Fruit fly (Drosophila melanogaster): ENCODE results near the gene Cox11.
A peak's percentile ranks its signal among the peaks of the same experiment; 100 is the strongest.

Cox11 gene

DNA sequence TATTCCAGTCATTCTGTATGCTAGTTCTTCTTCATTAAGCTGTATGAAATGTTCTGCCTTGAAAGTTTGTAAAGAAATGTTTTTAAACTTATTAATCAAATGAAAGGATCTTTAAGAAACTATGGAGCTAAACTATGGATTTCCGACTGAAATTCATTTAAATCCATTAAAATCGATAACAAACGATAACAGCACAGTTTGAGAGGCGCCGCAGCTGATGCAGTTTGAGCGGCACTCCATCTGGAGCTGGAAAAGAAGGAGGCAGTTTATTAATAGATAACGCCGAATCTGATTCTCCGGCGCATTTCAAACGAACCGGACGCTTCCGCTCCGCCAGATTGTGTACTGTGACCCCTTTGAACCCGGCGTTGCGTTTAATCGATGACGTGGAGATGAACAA lies 1.1 kb downstream of the Cox11 start, which contains the start of gene CG31915 (continued):
- peak; percentile 29 for TF ChIP-seq Sry-δ (GFP tag; optimal IDR thresholded peaks at IDR 0.05)
- no peak for TF ChIP-seq cg (GFP tag; optimal IDR thresholded peaks at IDR 0.05)
- TF ChIP-seq Dll (GFP tag; IDR thresholded peaks at IDR 0.05; ENCODE audit: partially characterized antibody), result peak; percentile 47; the same call in 2 of the 4 replicates
- no peak for TF ChIP-seq hth (optimal IDR thresholded peaks at IDR 0.05)
- TF ChIP-seq NC2α (GFP tag; optimal IDR thresholded peaks at IDR 0.05), result no peak
- no peak for TF ChIP-seq MTF-1 (GFP tag; optimal IDR thresholded peaks at IDR 0.05; ENCODE audit: borderline replicate concordance)
- no peak for TF ChIP-seq Sox102F (GFP tag; optimal IDR thresholded peaks at IDR 0.05)
- peak; percentile 84 for TF ChIP-seq ato (GFP tag; IDR thresholded peaks at IDR 0.05; ENCODE audit: partially characterized antibody)
- no peak for TF ChIP-seq HLH54F (GFP tag; optimal IDR thresholded peaks at IDR 0.05)
- no peak for TF ChIP-seq gt (GFP tag; IDR thresholded peaks at IDR 0.05)
- no peak for TF ChIP-seq scrt (GFP tag; optimal IDR thresholded peaks at IDR 0.05)
- TF ChIP-seq crp (GFP tag; optimal IDR thresholded peaks at IDR 0.05), result peak; percentile 23 to 85
- no peak for TF ChIP-seq caup (GFP tag; optimal IDR thresholded peaks at IDR 0.05; ENCODE audit: severe bottlenecking)
- TF ChIP-seq phol (tag; optimal IDR thresholded peaks at IDR 0.05), result peak; percentile 7
- no peak for TF ChIP-seq Fer1 (GFP tag; optimal IDR thresholded peaks at IDR 0.05)
- peak; percentile 61; the same call in 1 of the 2 replicates for TF ChIP-seq amos (GFP tag; IDR thresholded peaks at IDR 0.05; ENCODE audit: partially characterized antibody)
- TF ChIP-seq stwl (tag; optimal IDR thresholded peaks at IDR 0.05), result peak; percentile 72
- no peak for TF ChIP-seq corto (GFP tag; optimal IDR thresholded peaks at IDR 0.05)
- peak; percentile 36 for TF ChIP-seq HmgZ (tag; optimal IDR thresholded peaks at IDR 0.05)
- TF ChIP-seq Hr78 (GFP tag; optimal IDR thresholded peaks at IDR 0.05), result peak in 1 of 2 experiments; percentile 81
- peak; percentile 71 for TF ChIP-seq CG14860 (GFP tag; IDR thresholded peaks at IDR 0.05; ENCODE audit: partially characterized antibody)
- peak; percentile 86 for TF ChIP-seq nerfin-2 (GFP tag; IDR thresholded peaks at IDR 0.05; ENCODE audit: partially characterized antibody)
- no peak for TF ChIP-seq CG11085 (GFP tag; IDR thresholded peaks at IDR 0.05)
- no peak for TF ChIP-seq H2.0 (GFP tag; IDR thresholded peaks at IDR 0.05)
- peak; percentile 92 for TF ChIP-seq Dref (GFP tag; IDR thresholded peaks at IDR 0.05)
- no peak for TF ChIP-seq CG33557 (GFP tag; optimal IDR thresholded peaks at IDR 0.05)
- no peak for TF ChIP-seq chm (GFP tag; IDR thresholded peaks at IDR 0.05)
- TF ChIP-seq E2f2 (GFP tag; IDR thresholded peaks at IDR 0.05), result peak; percentile 91
- TF ChIP-seq ems (GFP tag; optimal IDR thresholded peaks at IDR 0.05), result no peak
- TF ChIP-seq CG2199 (GFP tag; IDR thresholded peaks at IDR 0.05), result 0 out of 3 replicates have a peak, but pooled peaks have one; percentile 25
- TF ChIP-seq CG6272 (GFP tag; IDR thresholded peaks at IDR 0.05), result no peak
- no peak for TF ChIP-seq PHDP (tag; optimal IDR thresholded peaks at IDR 0.05)
- no peak for TF ChIP-seq trem (tag; optimal IDR thresholded peaks at IDR 0.05)
- no peak for TF ChIP-seq Atf3 (GFP tag; optimal IDR thresholded peaks at IDR 0.05)
- TF ChIP-seq CG15696 (tag; optimal IDR thresholded peaks at IDR 0.05), result no peak
- TF ChIP-seq fd102C (GFP tag; optimal IDR thresholded peaks at IDR 0.05), result no peak
- no peak for TF ChIP-seq Oli (tag; optimal IDR thresholded peaks at IDR 0.05)
- no peak for TF ChIP-seq oc (tag; optimal IDR thresholded peaks at IDR 0.05)
- TF ChIP-seq Taf1 (GFP tag; IDR thresholded peaks at IDR 0.05), result no peak
- TF ChIP-seq Opbp (GFP tag; IDR thresholded peaks at IDR 0.05; ENCODE audit: partially characterized antibody), result peak; percentile 75
- no peak for TF ChIP-seq CG14050 (GFP tag; IDR thresholded peaks at IDR 0.05)
- TF ChIP-seq Hmr (GFP tag; optimal IDR thresholded peaks at IDR 0.05), result no peak
- TF ChIP-seq lbe (GFP tag; optimal IDR thresholded peaks at IDR 0.05), result no peak
- TF ChIP-seq Doc3 (GFP tag; IDR thresholded peaks at IDR 0.05; ENCODE audit: partially characterized antibody), result peak; percentile 53; the same call in 2 of the 3 replicates
- TF ChIP-seq tna (GFP tag; IDR thresholded peaks at IDR 0.05; ENCODE audit: partially characterized antibody), result peak; percentile 85
- no peak for TF ChIP-seq so (GFP tag; IDR thresholded peaks at IDR 0.05)
- peak; percentile 8 for TF ChIP-seq twi (tag; optimal IDR thresholded peaks at IDR 0.05)
- TF ChIP-seq CG34224 (GFP tag; IDR thresholded peaks at IDR 0.05; ENCODE audit: partially characterized antibody), result peak; percentile 62; the same call in 2 of the 3 replicates
- TF ChIP-seq pb (GFP tag; optimal IDR thresholded peaks at IDR 0.05), result no peak

Data from whole organism, embryonic.